Fruit fly (Drosophila melanogaster): ENCODE results near the gene CG7394.

Gene CG7394

dm6 chr3L:11587720-11588580 is 26.2 kb downstream of the CG7394 start, which contains the start of gene rt (continued):
- TF ChIP-seq tx (GFP tag; optimal IDR thresholded peaks at IDR 0.05) (no peak), CG7839 (tag; optimal IDR thresholded peaks at IDR 0.05) (peak; percentile 65), chn (GFP tag; optimal IDR thresholded peaks at IDR 0.05) (peak; percentile 55), tio (GFP tag; optimal IDR thresholded peaks at IDR 0.05) (peak; percentile 42), CG4360 (GFP tag; IDR thresholded peaks at IDR 0.05) (no peak), CG18476 (GFP tag; optimal IDR thresholded peaks at IDR 0.05) (peak; percentile 36), Hr51 (GFP tag; optimal IDR thresholded peaks at IDR 0.05) (peak in 1 of 2 experiments; percentile 58), BEAF-32 (GFP tag; optimal IDR thresholded peaks at IDR 0.05) (no peak), crol (GFP tag; IDR thresholded peaks at IDR 0.05) (no peak), Xrp1 (GFP tag; IDR thresholded peaks at IDR 0.05) (peak; percentile 75), ac (GFP tag; optimal IDR thresholded peaks at IDR 0.05) (no peak), run (tag; optimal IDR thresholded peaks at IDR 0.05) (no peak), Ptx1 (GFP tag; IDR thresholded peaks at IDR 0.05) (no peak; the same call in 1 of the 2 replicates), CG11695 (GFP tag; IDR thresholded peaks at IDR 0.05) (peak; percentile 48; the same call in 1 of the 3 replicates), pan (optimal IDR thresholded peaks at IDR 0.05) (no peak), pan (GFP tag; optimal IDR thresholded peaks at IDR 0.05 in 1 of 2, IDR thresholded peaks at IDR 0.05 in 1 of 2) (no peak), CG16813 (GFP tag; IDR thresholded peaks at IDR 0.05; ENCODE audit: partially characterized antibody) (no peak), CG6854 (GFP tag; optimal IDR thresholded peaks at IDR 0.05) (no peak), zfh1 (GFP tag; IDR thresholded peaks at IDR 0.05) (peak; percentile 67), onecut (GFP tag; IDR thresholded peaks at IDR 0.05) (peak; percentile 46), Spps (tag; optimal IDR thresholded peaks at IDR 0.05) (peak; percentile 44), CG10565 (GFP tag; optimal IDR thresholded peaks at IDR 0.05) (no peak), CG1792 (GFP tag; optimal IDR thresholded peaks at IDR 0.05) (no peak), sob (GFP tag; IDR thresholded peaks at IDR 0.05) (no peak; the same call in 1 of the 2 replicates), CG9797 (GFP tag; optimal IDR thresholded peaks at IDR 0.05) (no peak), Hey (tag; optimal IDR thresholded peaks at IDR 0.05) (no peak), CG9932 (GFP tag; IDR thresholded peaks at IDR 0.05) (no peak), Sox102F (GFP tag; optimal IDR thresholded peaks at IDR 0.05) (peak; percentile 41), CG6272 (GFP tag; IDR thresholded peaks at IDR 0.05) (no peak), CG13894 (tag; optimal IDR thresholded peaks at IDR 0.05) (no peak), Dip3 (GFP tag; optimal IDR thresholded peaks at IDR 0.05) (no peak), CG3281 (GFP tag; optimal IDR thresholded peaks at IDR 0.05) (peak; percentile 28), Hr3 (GFP tag; optimal IDR thresholded peaks at IDR 0.05) (no peak), tgo (GFP tag; IDR thresholded peaks at IDR 0.05) (no peak), CG14860 (GFP tag; IDR thresholded peaks at IDR 0.05; ENCODE audit: partially characterized antibody) (0 out of 3 replicates have a peak, but pooled peaks have one; percentile 30), CG1602 (GFP tag; optimal IDR thresholded peaks at IDR 0.05) (peak; percentile 38), CG7372 (GFP tag; IDR thresholded peaks at IDR 0.05) (no peak), cad (GFP tag; optimal IDR thresholded peaks at IDR 0.05) (no peak), B-H1 (GFP tag; IDR thresholded peaks at IDR 0.05) (peak; percentile 26; the same call in 1 of the 3 replicates), inv (GFP tag; IDR thresholded peaks at IDR 0.05; ENCODE audit: partially characterized antibody) (no peak), wek (GFP tag; optimal IDR thresholded peaks at IDR 0.05) (no peak), CG18764 (GFP tag; optimal IDR thresholded peaks at IDR 0.05) (peak; percentile 36), CG4820 (GFP tag; optimal IDR thresholded peaks at IDR 0.05) (peak; percentile 48), danr (GFP tag; IDR thresholded peaks at IDR 0.05) (no peak), slou (GFP tag; optimal IDR thresholded peaks at IDR 0.05) (no peak), CG6254 (GFP tag; optimal IDR thresholded peaks at IDR 0.05) (peak; percentile 22), HLH3B (GFP tag; IDR thresholded peaks at IDR 0.05) (peak; percentile 43; the same call in 1 of the 2 replicates), Side (GFP tag; optimal IDR thresholded peaks at IDR 0.05) (no peak), CG42726 (GFP tag; IDR thresholded peaks at IDR 0.05; ENCODE audit: partially characterized antibody) (no peak)

All from whole organism, embryonic.